Worm (Caenorhabditis elegans) whole organism, L3 larva: ENCODE measurements around the gene T15H9.5.

ENCODE experiments used
- ama-1 ChIP-seq: fragments of 150-350 bp; optimal IDR thresholded peaks from 2 replicates; lab custom pipeline; 2018
- elt-3 ChIP-seq, 3 experiments: fragments of 150-350 bp in 1 of 3; sonication (generic microtip) in 2 of 3; optimal IDR thresholded peaks; 2 replicates in 2 of 3; 4 replicates in 1 of 3; lab custom pipeline; 2014 to 2017; ENCODE audit warnings: missing biosample characterization in 3 of 3, missing genetic modification characterization in 3 of 3
- fkh-10 ChIP-seq: sonication (generic microtip); optimal IDR thresholded peaks from 2 replicates; lab custom pipeline; 2017; ENCODE audit warnings: missing biosample characterization, missing genetic modification reagents, missing genetic modification characterization
- fkh-2 ChIP-seq: fragments of 150-350 bp; optimal IDR thresholded peaks from 2 replicates; lab custom pipeline; 2014; ENCODE audit warnings: missing biosample characterization, missing genetic modification reagents, missing genetic modification characterization
- lin-15B ChIP-seq: fragments of 150-350 bp; optimal IDR thresholded peaks from 2 replicates; lab custom pipeline; 2014; ENCODE audit warnings: missing biosample characterization, missing genetic modification characterization
- mml-1 ChIP-seq: fragments of 150-350 bp; sonication (generic microtip); optimal IDR thresholded peaks from 3 replicates; lab custom pipeline; 2014; ENCODE audit warnings: missing biosample characterization, missing genetic modification characterization
- nhr-77 ChIP-seq: fragments of 150-350 bp; optimal IDR thresholded peaks from 2 replicates; lab custom pipeline; 2014; ENCODE audit warnings: missing biosample characterization, missing genetic modification characterization
- pha-4 ChIP-seq: fragments of 150-350 bp; optimal IDR thresholded peaks from 2 replicates; lab custom pipeline; 2014; ENCODE audit warnings: missing biosample characterization, missing genetic modification reagents, missing genetic modification characterization
- zag-1 ChIP-seq: fragments of 150-350 bp; optimal IDR thresholded peaks from 2 replicates; lab custom pipeline; 2014; ENCODE audit warnings: missing biosample characterization, missing genetic modification characterization
- ztf-11 ChIP-seq: fragments of 150-350 bp; optimal IDR thresholded peaks from 2 replicates; lab custom pipeline; 2014; ENCODE audit warnings: missing biosample characterization, missing genetic modification characterization

- TF ChIP-seq fkh-10 (GFP tag; lab: Kevin White, UChicago) (no peak), ztf-11 (tag; lab: Kevin White, UChicago) (no peak), ama-1 (lab: Kevin White, UChicago) (no peak), nhr-77 (tag; lab: Kevin White, UChicago) (no peak), pha-4 (tag; lab: Kevin White, UChicago) (no peak), mml-1 (tag; lab: Kevin White, UChicago) (no peak), lin-15B (tag; lab: Kevin White, UChicago) (no peak), fkh-2 (no peak), zag-1 (tag; lab: Kevin White, UChicago) (no peak), elt-3 (tag; optimal IDR thresholded peaks at IDR 0.05; lab: Kevin White, UChicago) (no peak)
These were observed at the start of gene T15H9.5, which contains the start of gene T15H9.4 for ce11 chrII:9611347-9611923.
